Worm (Caenorhabditis elegans): ENCODE measurements around the gene T28A8.4.
A peak's percentile ranks its signal among the peaks of the same experiment; 100 is the strongest.

T28A8.4 gene

DNA sequence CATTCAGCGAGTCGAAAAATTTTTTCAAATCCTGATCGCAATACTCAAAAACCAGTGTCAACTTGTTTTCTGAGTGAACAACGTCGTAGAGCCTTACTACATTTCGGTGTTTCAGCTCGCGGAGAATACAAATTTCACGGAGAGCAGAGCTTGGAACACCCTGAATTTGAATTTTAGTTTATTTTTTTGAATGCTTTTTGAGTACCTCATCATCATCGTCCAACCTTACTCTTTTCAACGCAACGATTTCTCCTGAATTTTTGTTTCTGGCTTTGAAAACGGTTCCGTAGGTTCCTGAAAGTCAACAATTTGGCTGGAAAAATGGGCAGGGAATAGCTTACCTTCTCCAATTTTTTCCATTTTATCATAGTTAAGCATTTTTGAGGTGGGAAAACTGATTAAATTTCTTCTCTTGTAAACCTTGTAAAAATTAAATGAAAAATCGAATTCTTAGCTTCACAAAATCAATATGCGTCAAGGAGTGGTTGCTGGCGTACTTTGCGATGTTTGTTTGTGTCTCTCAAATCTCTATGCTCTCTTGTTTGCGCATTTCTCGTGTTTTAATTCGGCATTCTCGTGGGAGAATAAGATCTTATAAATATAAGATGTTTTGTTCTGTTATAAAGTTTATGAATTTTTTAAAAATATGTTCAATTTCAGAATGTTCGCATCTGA is 37.4 kb upstream of the T28A8.4 start, which contains the start of gene cdk-5:
TSS of gene cdk-5 (minus strand) at position 425 of the 675 bp plus-strand sequence.
- no peak for TF ChIP-seq nhr-11 (tag; optimal IDR thresholded peaks at IDR 0.05)
- TF ChIP-seq sea-2 (GFP tag; optimal IDR thresholded peaks at IDR 0.05) = no peak
- TF ChIP-seq nhr-23 (tag; optimal IDR thresholded peaks at IDR 0.05) = peak; percentile 95
- peak; percentile 84 for TF ChIP-seq jun-1 (tag; optimal IDR thresholded peaks at IDR 0.05)
- peak; percentile 34 for TF ChIP-seq R02D3.7 (tag; optimal IDR thresholded peaks at IDR 0.05)
- TF ChIP-seq fkh-2 (tag; optimal IDR thresholded peaks at IDR 0.05) = no peak
- TF ChIP-seq egl-5 (tag; optimal IDR thresholded peaks at IDR 0.05) = no peak
- no peak for TF ChIP-seq unc-62 (GFP tag; optimal IDR thresholded peaks at IDR 0.05)
- TF ChIP-seq tbx-2 (tag; optimal IDR thresholded peaks at IDR 0.05) = peak; percentile 71
- peak; percentile 48 for TF ChIP-seq ceh-82 (tag; optimal IDR thresholded peaks at IDR 0.05)
- peak; percentile 95 for TF ChIP-seq ceh-28 (tag; optimal IDR thresholded peaks at IDR 0.05)
- TF ChIP-seq nhr-12 (tag; optimal IDR thresholded peaks at IDR 0.05) = no peak
- TF ChIP-seq ztf-11 (tag; optimal IDR thresholded peaks at IDR 0.05) = no peak
- TF ChIP-seq nhr-77 (tag; optimal IDR thresholded peaks at IDR 0.05) = peak; percentile 28
- TF ChIP-seq egl-27 (tag; optimal IDR thresholded peaks at IDR 0.05) = no peak
- peak; percentile 82 for TF ChIP-seq snpc-4 (tag; optimal IDR thresholded peaks at IDR 0.05)
- peak; percentile 49 for TF ChIP-seq ztf-4 (tag; optimal IDR thresholded peaks at IDR 0.05)
- peak; percentile 61 for TF ChIP-seq pqm-1 (tag; optimal IDR thresholded peaks at IDR 0.05)
- TF ChIP-seq elt-2 (tag; optimal IDR thresholded peaks at IDR 0.05) = peak; percentile 50
- TF ChIP-seq nhr-76 (tag; optimal IDR thresholded peaks at IDR 0.05) = no peak
- TF ChIP-seq lin-15B (tag; optimal IDR thresholded peaks at IDR 0.05) = peak; percentile 86
- peak; percentile 91 for TF ChIP-seq nhr-25 (tag; optimal IDR thresholded peaks at IDR 0.05)
- TF ChIP-seq nfya-1 (tag; optimal IDR thresholded peaks at IDR 0.05; ENCODE audit: insufficient read depth) = peak; percentile 95
- no peak for TF ChIP-seq mdl-1 (tag; optimal IDR thresholded peaks at IDR 0.05)
- peak; percentile 56 for TF ChIP-seq lin-39 (tag; optimal IDR thresholded peaks at IDR 0.05)
- TF ChIP-seq nhr-43 (tag; optimal IDR thresholded peaks at IDR 0.05; ENCODE audit: poor library complexity, severe bottlenecking) = peak; percentile 90
- peak; percentile 97 for TF ChIP-seq pha-4 (tag; optimal IDR thresholded peaks at IDR 0.05)
- TF ChIP-seq elt-3 (tag; optimal IDR thresholded peaks at IDR 0.05) = no peak
- peak; percentile 49 for TF ChIP-seq hmg-11 (tag; optimal IDR thresholded peaks at IDR 0.05)
- no peak for TF ChIP-seq zag-1 (tag; optimal IDR thresholded peaks at IDR 0.05)
- TF ChIP-seq unc-39 (tag; optimal IDR thresholded peaks at IDR 0.05) = no peak
- TF ChIP-seq eor-1 (tag; optimal IDR thresholded peaks at IDR 0.05) = peak in 1 of 2 experiments; percentile 58
- no peak for TF ChIP-seq fos-1 (tag; optimal IDR thresholded peaks at IDR 0.05)
- no peak for TF ChIP-seq daf-12 (tag; optimal IDR thresholded peaks at IDR 0.05)
- TF ChIP-seq elt-1 (tag; optimal IDR thresholded peaks at IDR 0.05) = peak; percentile 60
- TF ChIP-seq ZK546.5 (tag; optimal IDR thresholded peaks at IDR 0.05) = peak; percentile 64
- no peak for TF ChIP-seq nhr-28 (tag; optimal IDR thresholded peaks at IDR 0.05)
- peak; percentile 89 for TF ChIP-seq skn-1 (tag; optimal IDR thresholded peaks at IDR 0.05)
- TF ChIP-seq ama-1 (optimal IDR thresholded peaks at IDR 0.05) = peak; percentile 74
- TF ChIP-seq nhr-67 (tag; optimal IDR thresholded peaks at IDR 0.05) = no peak
- no peak for TF ChIP-seq mml-1 (tag; optimal IDR thresholded peaks at IDR 0.05)
- TF ChIP-seq ceh-16 (tag; optimal IDR thresholded peaks at IDR 0.05) = no peak
- no peak for TF ChIP-seq ceh-9 (tag; optimal IDR thresholded peaks at IDR 0.05)
- TF ChIP-seq lsy-12 (tag; optimal IDR thresholded peaks at IDR 0.05) = peak; percentile 76
- TF ChIP-seq nhr-237 (tag; optimal IDR thresholded peaks at IDR 0.05) = no peak
- peak; percentile 51 for TF ChIP-seq fkh-10 (GFP tag; optimal IDR thresholded peaks at IDR 0.05)
- no peak for TF ChIP-seq aly-2 (tag; optimal IDR thresholded peaks at IDR 0.05)

Data from whole organism, L3 larva.